Fruit fly (Drosophila melanogaster) whole organism, embryonic: ENCODE results near the gene Rab39.

Experiments used
- Antp ChIP-seq: fragments of 200-800 bp; sonication (Bioruptor generic); optimal IDR thresholded peaks from 3 replicates; lab custom pipeline; 2016; ENCODE audit warnings: missing biosample characterization, missing genetic modification characterization
- Awh ChIP-seq: fragments of 200-800 bp; sonication (Bioruptor generic); IDR thresholded peaks from 2 replicates; pipeline ENCODE4, ENCODE4 v1.3.6; 2022; ENCODE audit warnings: missing biosample characterization, missing genetic modification characterization
- B-H1 ChIP-seq: fragments of 200-800 bp; sonication (Bioruptor generic); IDR thresholded peaks from 3 replicates; pipeline ENCODE4 v1.3.6; 2022; ENCODE audit warnings: missing biosample characterization, missing genetic modification characterization
- Blimp-1 ChIP-seq: fragments of 200-800 bp; sonication (Bioruptor generic); optimal IDR thresholded peaks from 3 replicates; lab custom pipeline; 2018; ENCODE audit warnings: missing biosample characterization, missing genetic modification characterization, mild to moderate bottlenecking, moderate library complexity, missing genetic modification reagents
- CG10565 ChIP-seq: fragments of 200-800 bp; sonication (Bioruptor generic); optimal IDR thresholded peaks from 3 replicates; lab custom pipeline; 2016; ENCODE audit warnings: missing biosample characterization, mild to moderate bottlenecking, missing genetic modification characterization
- CG11456 ChIP-seq: fragments of 200-800 bp; sonication (Bioruptor generic); IDR thresholded peaks from 3 replicates; pipeline ENCODE4 v1.3.6; 2022; ENCODE audit warnings: missing biosample characterization, missing genetic modification characterization
- CG11695 ChIP-seq: fragments of 200-800 bp; sonication (Bioruptor generic); IDR thresholded peaks from 3 replicates; pipeline ENCODE4 v1.3.6; 2022; ENCODE audit warnings: missing biosample characterization, missing genetic modification characterization
- CG12236 ChIP-seq: fragments of 200-800 bp; sonication (Bioruptor generic); optimal IDR thresholded peaks from 2 replicates; lab custom pipeline; 2016; ENCODE audit warnings: missing biosample characterization, missing genetic modification characterization
- CG12299 ChIP-seq: fragments of 200-800 bp; sonication (Bioruptor generic); optimal IDR thresholded peaks from 2 replicates; lab custom pipeline; 2018; ENCODE audit warnings: missing biosample characterization, mild to moderate bottlenecking, missing genetic modification characterization
- CG13894 ChIP-seq: fragments of 200-800 bp; sonication (Bioruptor generic); optimal IDR thresholded peaks from 3 replicates; lab custom pipeline; 2018; ENCODE audit warnings: missing biosample characterization, mild to moderate bottlenecking, missing genetic modification characterization, moderate library complexity
- CG14667 ChIP-seq: fragments of 200-800 bp; sonication (Bioruptor generic); IDR thresholded peaks from 2 replicates; pipeline ENCODE4 v1.3.6; 2022; ENCODE audit warnings: missing biosample characterization, missing genetic modification characterization
- CG17802 ChIP-seq: fragments of 200-800 bp; sonication (Bioruptor generic); optimal IDR thresholded peaks from 2 replicates; lab custom pipeline; 2018; ENCODE audit warnings: missing biosample characterization, mild to moderate bottlenecking, missing genetic modification characterization, moderate library complexity
- CG17912 ChIP-seq: fragments of 200-800 bp; sonication (Bioruptor generic); optimal IDR thresholded peaks from 2 replicates; lab custom pipeline; 2018; ENCODE audit warnings: missing biosample characterization, mild to moderate bottlenecking, missing genetic modification characterization
- CG18599 ChIP-seq: fragments of 200-800 bp; sonication (Bioruptor generic); optimal IDR thresholded peaks from 3 replicates; lab custom pipeline; 2017; ENCODE audit warnings: missing biosample characterization, missing genetic modification characterization, mild to moderate bottlenecking, moderate library complexity, missing genetic modification reagents
- CG2116 ChIP-seq: fragments of 200-800 bp; sonication (Bioruptor generic); optimal IDR thresholded peaks from 3 replicates; lab custom pipeline; 2018; ENCODE audit warnings: missing biosample characterization, mild to moderate bottlenecking, missing genetic modification characterization
- CG2875 ChIP-seq: fragments of 200-800 bp; sonication (Bioruptor generic); optimal IDR thresholded peaks from 2 replicates; lab custom pipeline; 2017; ENCODE audit warnings: missing biosample characterization, mild to moderate bottlenecking, missing genetic modification characterization, missing genetic modification reagents
- CG6854 ChIP-seq: fragments of 200-800 bp; sonication (Bioruptor generic); optimal IDR thresholded peaks from 3 replicates; lab custom pipeline; 2017; ENCODE audit warnings: missing biosample characterization, mild to moderate bottlenecking, missing genetic modification characterization
- CG7745 ChIP-seq: fragments of 200-800 bp; sonication (Bioruptor generic); optimal IDR thresholded peaks from 2 replicates; lab custom pipeline; 2018; ENCODE audit warnings: missing biosample characterization, mild to moderate bottlenecking, missing genetic modification characterization, moderate library complexity
- CG7839 ChIP-seq: fragments of 200-800 bp; sonication (Bioruptor generic); optimal IDR thresholded peaks from 3 replicates; lab custom pipeline; 2018; ENCODE audit warnings: missing biosample characterization, mild to moderate bottlenecking, missing genetic modification characterization, moderate library complexity
- CG8290 ChIP-seq, 3 experiments: fragments of 200-800 bp; sonication (Bioruptor generic); optimal IDR thresholded peaks; 2 replicates each; lab custom pipeline; 2016 to 2019; ENCODE audit warnings: missing biosample characterization in 3 of 3, missing genetic modification characterization in 3 of 3, mild to moderate bottlenecking in 2 of 3, moderate library complexity in 1 of 3
- CG8359 ChIP-seq: fragments of 200-800 bp; sonication (Bioruptor generic); optimal IDR thresholded peaks from 2 replicates; lab custom pipeline; 2017; ENCODE audit warnings: missing biosample characterization, mild to moderate bottlenecking, missing genetic modification characterization, borderline replicate concordance
- CG9609 ChIP-seq: fragments of 200-800 bp; sonication (Bioruptor generic); optimal IDR thresholded peaks from 3 replicates; lab custom pipeline; 2016; ENCODE audit warnings: missing biosample characterization, missing genetic modification characterization
- Meics ChIP-seq: fragments of 200-800 bp; sonication (Bioruptor generic); optimal IDR thresholded peaks from 2 replicates; lab custom pipeline; 2017; ENCODE audit warnings: missing biosample characterization, mild to moderate bottlenecking, missing genetic modification characterization
- Mes4 ChIP-seq: fragments of 200-800 bp; sonication (Bioruptor generic); optimal IDR thresholded peaks from 2 replicates; lab custom pipeline; 2016; ENCODE audit warnings: missing biosample characterization, missing genetic modification characterization
- Nf-YC ChIP-seq: fragments of 200-800 bp; optimal IDR thresholded peaks from 3 replicates; lab custom pipeline; 2019; ENCODE audit warnings: missing biosample characterization, mild to moderate bottlenecking, missing genetic modification characterization, moderate library complexity
- Side ChIP-seq: fragments of 200-800 bp; sonication (Bioruptor generic); optimal IDR thresholded peaks from 2 replicates; lab custom pipeline; 2016; ENCODE audit warnings: missing biosample characterization, missing genetic modification characterization
- TFAM ChIP-seq: fragments of 200-800 bp; sonication (Bioruptor generic); optimal IDR thresholded peaks from 2 replicates; lab custom pipeline; 2017; ENCODE audit warnings: missing biosample characterization, missing genetic modification characterization, inconsistent platforms
- da ChIP-seq: fragments of 200-800 bp; sonication (Bioruptor generic); optimal IDR thresholded peaks from 2 replicates; lab custom pipeline; 2016; ENCODE audit warnings: missing biosample characterization, missing genetic modification characterization
- dati ChIP-seq: fragments of 200-800 bp; sonication (Bioruptor generic); IDR thresholded peaks from 2 replicates; pipeline ENCODE4 v1.3.6; 2022; ENCODE audit warnings: missing biosample characterization, missing genetic modification characterization
- dmrt99B ChIP-seq: fragments of 200-800 bp; sonication (Bioruptor generic); optimal IDR thresholded peaks from 2 replicates; lab custom pipeline; 2018; ENCODE audit warnings: missing biosample characterization, mild to moderate bottlenecking, missing genetic modification characterization, moderate library complexity
- gcm2 ChIP-seq: fragments of 200-800 bp; sonication (Bioruptor generic); optimal IDR thresholded peaks from 2 replicates; lab custom pipeline; 2016; ENCODE audit warnings: missing biosample characterization, missing genetic modification characterization
- gsb ChIP-seq: fragments of 200-800 bp; sonication (Bioruptor generic); IDR thresholded peaks from 2 replicates; pipeline ENCODE4 v1.3.6; 2022; ENCODE audit warnings: missing biosample characterization, missing genetic modification characterization
- h ChIP-seq: fragments of >200 bp; optimal IDR thresholded peaks from 2 replicates; lab custom pipeline; 2017
- hb ChIP-seq: fragments of 200-800 bp; sonication (Bioruptor generic); IDR thresholded peaks from 3 replicates; pipeline ENCODE4 v1.3.6; 2022; ENCODE audit warnings: missing biosample characterization, missing genetic modification characterization; ENCODE audit not compliant: partially characterized antibody
- her ChIP-seq: fragments of 200-800 bp; sonication (Bioruptor generic); optimal IDR thresholded peaks from 2 replicates; lab custom pipeline; 2016; ENCODE audit warnings: missing biosample characterization, missing genetic modification characterization
- insv ChIP-seq, 2 experiments: fragments of 200-800 bp; sonication (Bioruptor generic); optimal IDR thresholded peaks; 3 replicates each; lab custom pipeline; 2016 to 2018; ENCODE audit warnings: missing biosample characterization in 2 of 2, missing genetic modification characterization in 2 of 2
- lbe ChIP-seq: fragments of 200-800 bp; sonication (Bioruptor generic); optimal IDR thresholded peaks from 2 replicates; lab custom pipeline; 2016; ENCODE audit warnings: missing biosample characterization, mild to moderate bottlenecking, missing genetic modification characterization
- luna ChIP-seq: fragments of 200-800 bp; sonication (Bioruptor generic); optimal IDR thresholded peaks from 2 replicates; lab custom pipeline; 2016; ENCODE audit warnings: missing biosample characterization, missing genetic modification characterization
- pb ChIP-seq: fragments of 200-800 bp; sonication (Bioruptor generic); optimal IDR thresholded peaks from 3 replicates; lab custom pipeline; 2016; ENCODE audit warnings: missing biosample characterization, missing genetic modification characterization
- prd ChIP-seq, 3 experiments: fragments of >200 bp in 2 of 3; fragments of 200-800 bp in 1 of 3; sonication (Bioruptor generic) in 1 of 3; optimal IDR thresholded peaks in 2 of 3; IDR thresholded peaks in 1 of 3; 2 replicates in 2 of 3; 3 replicates in 1 of 3; pipeline versions ENCODE4 v1.3.6 to Lab custom; 2017 to 2022; ENCODE audit warnings: missing biosample characterization in 1 of 3, missing genetic modification characterization in 1 of 3
- run ChIP-seq: fragments of 200-800 bp; sonication (Bioruptor generic); optimal IDR thresholded peaks from 3 replicates; lab custom pipeline; 2018; ENCODE audit warnings: missing biosample characterization, mild to moderate bottlenecking, missing genetic modification characterization
- tin ChIP-seq: fragments of 200-800 bp; sonication (Bioruptor generic); optimal IDR thresholded peaks from 3 replicates; lab custom pipeline; 2016; ENCODE audit warnings: missing biosample characterization, missing genetic modification characterization
- tll ChIP-seq, 2 experiments: fragments of 200-800 bp in 1 of 2; fragments of >200 bp in 1 of 2; sonication (Bioruptor generic) in 1 of 2; optimal IDR thresholded peaks; 2 replicates each; lab custom pipeline; 2017 to 2019; ENCODE audit warnings: missing biosample characterization in 2 of 2, missing genetic modification characterization in 2 of 2, mild to moderate bottlenecking in 1 of 2, moderate library complexity in 1 of 2
- tup ChIP-seq: fragments of 200-800 bp; sonication (Bioruptor generic); optimal IDR thresholded peaks from 2 replicates; lab custom pipeline; 2016; ENCODE audit warnings: missing biosample characterization, mild to moderate bottlenecking, missing genetic modification characterization, moderate library complexity
- z ChIP-seq: fragments of 200-800 bp; sonication (Bioruptor generic); IDR thresholded peaks from 3 replicates; pipeline ENCODE4 v1.3.6; 2022; ENCODE audit warnings: missing biosample characterization, missing genetic modification characterization
- zfh1 ChIP-seq: fragments of 200-800 bp; sonication (Bioruptor generic); IDR thresholded peaks from 3 replicates; pipeline ENCODE4 v1.3.6; 2022; ENCODE audit warnings: missing biosample characterization, missing genetic modification characterization
- zfh2 ChIP-seq: fragments of 200-800 bp; sonication (Bioruptor generic); optimal IDR thresholded peaks from 2 replicates; lab custom pipeline; 2016; ENCODE audit warnings: missing biosample characterization, missing genetic modification characterization

Gene Rab39

DNA sequence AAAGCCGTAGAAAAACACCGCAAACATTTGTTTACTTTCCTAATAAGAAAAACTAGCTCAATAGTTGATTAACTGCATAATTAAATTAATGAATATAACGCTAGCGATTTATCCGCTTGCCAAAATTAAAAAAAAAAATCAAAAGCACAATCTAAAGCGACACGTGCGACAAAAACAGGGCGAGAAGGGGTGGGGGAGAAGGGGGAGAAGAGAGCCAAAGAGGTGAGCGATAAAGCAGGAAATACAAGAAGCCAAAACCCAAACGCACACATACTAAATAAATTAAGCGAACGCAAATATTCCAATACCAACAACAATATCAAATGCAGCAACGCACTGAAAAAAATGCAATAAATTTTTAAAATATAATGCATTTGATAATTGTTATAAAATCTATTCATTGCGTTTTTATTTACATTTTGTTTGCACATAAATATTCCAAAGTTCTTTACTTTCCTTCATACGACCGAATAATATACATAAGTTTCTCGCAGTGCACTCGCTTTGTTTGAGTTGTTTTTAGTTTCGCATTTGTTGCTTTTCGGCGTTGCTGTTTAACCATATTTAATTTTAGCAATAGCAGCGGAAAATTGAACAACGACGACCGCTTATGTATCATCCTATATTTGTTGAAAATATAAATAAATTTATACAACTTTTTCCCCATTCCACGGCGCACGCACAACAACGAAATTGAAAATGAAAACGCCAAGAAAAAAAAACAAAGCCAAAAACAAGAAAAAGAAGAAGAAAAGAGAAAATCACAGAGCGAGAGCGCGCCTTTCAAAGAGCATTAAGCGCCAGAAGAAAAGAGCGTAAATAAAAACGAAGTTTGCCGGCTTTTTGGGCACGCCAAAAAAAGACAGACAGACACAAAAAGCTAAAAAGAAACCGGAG lies 36.5 kb upstream of the Rab39 start (continued):
- TF ChIP-seq dmrt99B (tag; lab: Kevin White, UChicago) (peak; percentile 98), da (GFP tag; lab: Kevin White, UChicago) (peak; percentile 75), luna (GFP tag; lab: Kevin White, UChicago) (peak; percentile 71), hb (GFP tag; lab: Robert Waterston, UW) (no peak), CG17802 (peak; percentile 83), h (lab: Kevin White, UChicago) (no peak), CG13894 (tag; lab: Kevin White, UChicago) (peak; percentile 92), CG12236 (GFP tag; lab: Kevin White, UChicago) (peak; percentile 80), lbe (GFP tag; lab: Kevin White, UChicago) (peak; percentile 96), CG7745 (tag; lab: Kevin White, UChicago) (no peak), CG10565 (peak; percentile 84), Nf-YC (tag; lab: Kevin White, UChicago) (peak; percentile 85), Awh (GFP tag; lab: Robert Waterston, UW) (peak; percentile 95), CG8290 (GFP tag; optimal IDR thresholded peaks at IDR 0.05; lab: Kevin White, UChicago) (peak; percentile 81), CG8290 (tag; optimal IDR thresholded peaks at IDR 0.05; lab: Kevin White, UChicago) (peak in 1 of 2 experiments; percentile 86), CG14667 (GFP tag; lab: Robert Waterston, UW) (peak; percentile 93), dati (peak; percentile 76; the same call in 1 of the 2 replicates), gsb (GFP tag; lab: Robert Waterston, UW) (peak; percentile 93), CG6854 (peak; percentile 94), CG11456 (GFP tag; lab: Robert Waterston, UW) (peak; percentile 94), CG8359 (GFP tag; lab: Kevin White, UChicago) (peak; percentile 86), CG7839 (peak; percentile 97), CG9609 (GFP tag; lab: Kevin White, UChicago) (peak; percentile 82), TFAM (GFP tag; lab: Kevin White, UChicago) (peak; percentile 56), CG17912 (GFP tag; lab: Kevin White, UChicago) (no peak), CG2875 (peak; percentile 91), CG12299 (peak; percentile 93), Side (GFP tag; lab: Kevin White, UChicago) (peak; percentile 77), B-H1 (GFP tag; lab: Robert Waterston, UW) (peak; percentile 96), tin (peak; percentile 93), pb (GFP tag; lab: Kevin White, UChicago) (peak; percentile 78), insv (GFP tag; optimal IDR thresholded peaks at IDR 0.05; lab: Kevin White, UChicago) (peak in 1 of 2 experiments; percentile 65), Meics (GFP tag; lab: Kevin White, UChicago) (peak; percentile 97), zfh1 (GFP tag; lab: Robert Waterston, UW) (peak; percentile 96), Mes4 (GFP tag; lab: Kevin White, UChicago) (peak; percentile 88), Blimp-1 (peak; percentile 94), zfh2 (GFP tag; lab: Kevin White, UChicago) (peak; percentile 90), Antp (GFP tag; lab: Kevin White, UChicago) (peak; percentile 78), gcm2 (peak; percentile 86), tup (GFP tag; lab: Kevin White, UChicago) (peak; percentile 71), CG18599 (GFP tag; lab: Kevin White, UChicago) (peak; percentile 97), CG2116 (GFP tag; lab: Kevin White, UChicago) (peak; percentile 67), tll (GFP tag; optimal IDR thresholded peaks at IDR 0.05; lab: Kevin White, UChicago) (no peak), z (GFP tag; lab: Robert Waterston, UW) (peak; percentile 61; the same call in 1 of the 3 replicates), her (GFP tag; lab: Kevin White, UChicago) (peak; percentile 73), CG11695 (GFP tag; lab: Robert Waterston, UW) (peak; percentile 95), run (tag; lab: Kevin White, UChicago) (peak; percentile 94), prd (optimal IDR thresholded peaks at IDR 0.05; lab: Kevin White, UChicago) (no peak), prd (GFP tag; IDR thresholded peaks at IDR 0.05; lab: Robert Waterston, UW) (peak; percentile 96)
